Fruit fly (Drosophila melanogaster) whole organism, prepupa: Measurements from ENCODE around the gene NetA.
A peak's percentile ranks its signal among the peaks of the same experiment; 100 is the strongest.

Source experiments
- Blimp-1 ChIP-seq: fragments of 200-800 bp; sonication (Bioruptor generic); optimal IDR thresholded peaks from 3 replicates; lab custom pipeline; 2017; ENCODE audit warnings: missing biosample characterization, missing genetic modification characterization, mild to moderate bottlenecking, moderate library complexity, missing genetic modification reagents
- CG10631 ChIP-seq: fragments of 200-800 bp; sonication (Bioruptor generic); optimal IDR thresholded peaks from 2 replicates; lab custom pipeline; 2016; ENCODE audit warnings: missing biosample characterization, missing genetic modification characterization
- CG10669 ChIP-seq: fragments of 200-800 bp; sonication (Bioruptor generic); optimal IDR thresholded peaks from 3 replicates; lab custom pipeline; 2018; ENCODE audit warnings: missing biosample characterization, mild to moderate bottlenecking, missing genetic modification characterization, moderate library complexity
- CG11294 ChIP-seq: fragments of 200-800 bp; sonication (Bioruptor generic); IDR thresholded peaks from 2 replicates; pipeline ENCODE4 v1.3.6; 2022; ENCODE audit warnings: missing biosample characterization, missing genetic modification characterization
- CG15336 ChIP-seq: fragments of 200-800 bp; sonication (Bioruptor generic); IDR thresholded peaks from 2 replicates; pipeline ENCODE4 v1.3.6; 2022; ENCODE audit warnings: missing biosample characterization, missing genetic modification characterization
- CG1621 ChIP-seq: fragments of 200-800 bp; sonication (Bioruptor generic); optimal IDR thresholded peaks from 3 replicates; lab custom pipeline; 2018; ENCODE audit warnings: missing biosample characterization, mild to moderate bottlenecking, missing genetic modification characterization
- CG16779 ChIP-seq: fragments of 200-800 bp; sonication (Bioruptor generic); optimal IDR thresholded peaks from 3 replicates; lab custom pipeline; 2017; ENCODE audit warnings: missing biosample characterization, mild to moderate bottlenecking, missing genetic modification characterization
- CG3032 ChIP-seq: fragments of 200-800 bp; optimal IDR thresholded peaks from 2 replicates; lab custom pipeline; 2019; ENCODE audit warnings: missing biosample characterization, mild to moderate bottlenecking, missing genetic modification characterization, moderate library complexity
- CG31627 ChIP-seq: fragments of 200-800 bp; sonication (Bioruptor generic); optimal IDR thresholded peaks from 3 replicates; lab custom pipeline; 2016; ENCODE audit warnings: missing biosample characterization, missing genetic modification characterization
- CG32006 ChIP-seq: fragments of 200-800 bp; sonication (Bioruptor generic); optimal IDR thresholded peaks from 3 replicates; lab custom pipeline; 2017; ENCODE audit warnings: missing biosample characterization, mild to moderate bottlenecking, missing genetic modification characterization
- CG34406 ChIP-seq: fragments of 200-800 bp; sonication (Bioruptor generic); optimal IDR thresholded peaks from 3 replicates; lab custom pipeline; 2016; ENCODE audit warnings: missing biosample characterization, missing genetic modification characterization
- CG3919 ChIP-seq: fragments of 200-800 bp; sonication (Bioruptor generic); optimal IDR thresholded peaks from 3 replicates; lab custom pipeline; 2016; ENCODE audit warnings: missing biosample characterization, missing genetic modification characterization
- CG4318 ChIP-seq: fragments of 200-800 bp; sonication (Bioruptor generic); optimal IDR thresholded peaks from 3 replicates; lab custom pipeline; 2017; ENCODE audit warnings: missing biosample characterization, mild to moderate bottlenecking, missing genetic modification characterization
- CG6163 ChIP-seq: fragments of 200-800 bp; sonication (Bioruptor generic); IDR thresholded peaks from 3 replicates; pipeline ENCODE4 v1.3.6; 2022; ENCODE audit warnings: missing biosample characterization, missing genetic modification characterization
- CG6276 ChIP-seq: fragments of 200-800 bp; sonication (Bioruptor generic); optimal IDR thresholded peaks from 2 replicates; lab custom pipeline; 2017; ENCODE audit warnings: missing biosample characterization, mild to moderate bottlenecking, missing genetic modification characterization
- CG6792 ChIP-seq: fragments of 200-800 bp; sonication (Bioruptor generic); optimal IDR thresholded peaks from 3 replicates; lab custom pipeline; 2016; ENCODE audit warnings: missing biosample characterization, missing genetic modification characterization
- CG6854 ChIP-seq: fragments of 200-800 bp; sonication (Bioruptor generic); optimal IDR thresholded peaks from 2 replicates; lab custom pipeline; 2017; ENCODE audit warnings: missing biosample characterization, mild to moderate bottlenecking, missing genetic modification characterization
- CG7368 ChIP-seq: fragments of 200-800 bp; sonication (Bioruptor generic); optimal IDR thresholded peaks from 3 replicates; lab custom pipeline; 2016; ENCODE audit warnings: missing biosample characterization, missing genetic modification characterization
- CG8119 ChIP-seq: fragments of 200-800 bp; sonication (Bioruptor generic); IDR thresholded peaks from 3 replicates; pipeline ENCODE4 v1.3.6; 2022; ENCODE audit warnings: missing biosample characterization, missing genetic modification characterization
- CG8632 ChIP-seq: fragments of 200-800 bp; sonication (Bioruptor generic); optimal IDR thresholded peaks from 3 replicates; lab custom pipeline; 2016; ENCODE audit warnings: missing biosample characterization, missing genetic modification characterization
- CG9139 ChIP-seq: fragments of 200-800 bp; sonication (Bioruptor generic); optimal IDR thresholded peaks from 3 replicates; lab custom pipeline; 2017; ENCODE audit warnings: missing biosample characterization, mild to moderate bottlenecking, missing genetic modification characterization
- Eip75B ChIP-seq: fragments of 200-800 bp; sonication (Bioruptor generic); optimal IDR thresholded peaks from 3 replicates; lab custom pipeline; 2016; ENCODE audit warnings: missing biosample characterization, missing genetic modification characterization
- Eip78C ChIP-seq: fragments of 200-800 bp; sonication (Bioruptor generic); peaks from one replicate; lab custom pipeline; 2016; ENCODE audit warnings: missing biosample characterization, missing genetic modification characterization
- Ets21C ChIP-seq: fragments of 200-800 bp; sonication (Bioruptor generic); optimal IDR thresholded peaks from 3 replicates; lab custom pipeline; 2016; ENCODE audit warnings: missing biosample characterization, missing genetic modification characterization
- Ets96B ChIP-seq: fragments of 200-800 bp; optimal IDR thresholded peaks from 2 replicates; lab custom pipeline; 2019; ENCODE audit warnings: missing biosample characterization, mild to moderate bottlenecking, missing genetic modification characterization, moderate library complexity
- Gug ChIP-seq: fragments of 200-800 bp; sonication (Bioruptor generic); IDR thresholded peaks from 2 replicates; pipeline ENCODE4 v1.3.6; 2022; ENCODE audit warnings: missing biosample characterization, missing genetic modification characterization
- Hr38 ChIP-seq: sonication (Bioruptor generic); optimal IDR thresholded peaks from 2 replicates; lab custom pipeline; 2016; ENCODE audit warnings: missing biosample characterization, missing genetic modification characterization
- Hr39 ChIP-seq: fragments of 200-800 bp; sonication (Bioruptor generic); optimal IDR thresholded peaks from 2 replicates; lab custom pipeline; 2016; ENCODE audit warnings: missing biosample characterization, missing genetic modification characterization
- Hr4 ChIP-seq: fragments of 200-800 bp; sonication (Bioruptor generic); optimal IDR thresholded peaks from 3 replicates; lab custom pipeline; 2016; ENCODE audit warnings: missing biosample characterization, missing genetic modification characterization
- Lpt ChIP-seq: fragments of 200-800 bp; sonication (Bioruptor generic); optimal IDR thresholded peaks from 3 replicates; lab custom pipeline; 2016; ENCODE audit warnings: missing biosample characterization, missing genetic modification characterization
- Met ChIP-seq: fragments of 200-800 bp; sonication (Bioruptor generic); optimal IDR thresholded peaks from 3 replicates; lab custom pipeline; 2016; ENCODE audit warnings: missing biosample characterization, missing genetic modification characterization
- OdsH ChIP-seq: fragments of 200-800 bp; sonication (Bioruptor generic); optimal IDR thresholded peaks from 3 replicates; lab custom pipeline; 2016; ENCODE audit warnings: missing biosample characterization, missing genetic modification characterization
- Sox14 ChIP-seq: fragments of 200-800 bp; sonication (Bioruptor generic); optimal IDR thresholded peaks from 3 replicates; lab custom pipeline; 2016; ENCODE audit warnings: missing biosample characterization, missing genetic modification characterization
- Sox15 ChIP-seq: fragments of 200-800 bp; sonication (Bioruptor generic); optimal IDR thresholded peaks from 3 replicates; lab custom pipeline; 2016; ENCODE audit warnings: missing biosample characterization, missing genetic modification characterization
- achi ChIP-seq: fragments of 200-800 bp; sonication (Bioruptor generic); optimal IDR thresholded peaks from 3 replicates; lab custom pipeline; 2016; ENCODE audit warnings: missing biosample characterization, missing genetic modification characterization
- acj6 ChIP-seq: fragments of 200-800 bp; sonication (Bioruptor generic); optimal IDR thresholded peaks from 3 replicates; lab custom pipeline; 2016; ENCODE audit warnings: missing biosample characterization, missing genetic modification characterization
- cyc ChIP-seq: fragments of 200-800 bp; sonication (Bioruptor generic); optimal IDR thresholded peaks from 3 replicates; lab custom pipeline; 2016; ENCODE audit warnings: missing biosample characterization, missing genetic modification characterization
- dac ChIP-seq: fragments of 200-800 bp; sonication (Bioruptor generic); optimal IDR thresholded peaks from 2 replicates; lab custom pipeline; 2017; ENCODE audit warnings: missing biosample characterization, mild to moderate bottlenecking, missing genetic modification characterization
- dsx ChIP-seq: fragments of 200-800 bp; optimal IDR thresholded peaks from 3 replicates; lab custom pipeline; 2019; ENCODE audit warnings: missing biosample characterization, mild to moderate bottlenecking, missing genetic modification characterization, moderate library complexity; ENCODE audit not compliant: poor library complexity, severe bottlenecking
- eg ChIP-seq: fragments of 200-800 bp; sonication (Bioruptor generic); IDR thresholded peaks from 3 replicates; pipeline ENCODE4 v1.3.6; 2022; ENCODE audit warnings: missing biosample characterization, missing genetic modification characterization
- esn ChIP-seq: fragments of 200-800 bp; sonication (Bioruptor generic); optimal IDR thresholded peaks from 2 replicates; lab custom pipeline; 2016; ENCODE audit warnings: missing biosample characterization, mild to moderate bottlenecking, missing genetic modification characterization, moderate library complexity
- fd59A ChIP-seq: fragments of 200-800 bp; sonication (Bioruptor generic); optimal IDR thresholded peaks from 2 replicates; lab custom pipeline; 2017; ENCODE audit warnings: missing biosample characterization, mild to moderate bottlenecking, missing genetic modification characterization, missing genetic modification reagents
- fkh ChIP-seq: fragments of 200-800 bp; sonication (Bioruptor generic); optimal IDR thresholded peaks from 3 replicates; lab custom pipeline; 2017; ENCODE audit warnings: missing biosample characterization, mild to moderate bottlenecking, missing genetic modification characterization, moderate library complexity
- lz ChIP-seq: fragments of 200-800 bp; sonication (Bioruptor generic); optimal IDR thresholded peaks from 3 replicates; lab custom pipeline; 2016; ENCODE audit warnings: missing biosample characterization, missing genetic modification characterization
- pdm3 ChIP-seq: fragments of 200-800 bp; sonication (Bioruptor generic); optimal IDR thresholded peaks from 3 replicates; lab custom pipeline; 2016; ENCODE audit warnings: missing biosample characterization, missing genetic modification characterization
- salr ChIP-seq, 2 experiments: fragments of 200-800 bp; sonication (Bioruptor generic); optimal IDR thresholded peaks; 3 replicates each; lab custom pipeline; 2016 to 2018; ENCODE audit warnings: missing biosample characterization in 2 of 2, missing genetic modification characterization in 2 of 2, mild to moderate bottlenecking in 1 of 2
- spab ChIP-seq: fragments of 200-800 bp; sonication (Bioruptor generic); optimal IDR thresholded peaks from 2 replicates; lab custom pipeline; 2017; ENCODE audit warnings: missing biosample characterization, mild to moderate bottlenecking, missing genetic modification characterization, missing genetic modification reagents
- ss ChIP-seq, 2 experiments: fragments of 200-800 bp; sonication (Bioruptor generic); optimal IDR thresholded peaks; 2 replicates in 1 of 2; 3 replicates in 1 of 2; lab custom pipeline; 2017 to 2018; ENCODE audit warnings: mild to moderate bottlenecking in 2 of 2, missing biosample characterization in 2 of 2, missing genetic modification characterization in 2 of 2, moderate library complexity in 1 of 2
- topi ChIP-seq: fragments of 200-800 bp; sonication (Bioruptor generic); optimal IDR thresholded peaks from 3 replicates; lab custom pipeline; 2016; ENCODE audit warnings: missing biosample characterization, missing genetic modification characterization
- vri ChIP-seq: fragments of 200-800 bp; sonication (Bioruptor generic); optimal IDR thresholded peaks from 3 replicates; lab custom pipeline; 2016; ENCODE audit warnings: missing biosample characterization, mild to moderate bottlenecking, missing genetic modification characterization

Gene NetA

DNA sequence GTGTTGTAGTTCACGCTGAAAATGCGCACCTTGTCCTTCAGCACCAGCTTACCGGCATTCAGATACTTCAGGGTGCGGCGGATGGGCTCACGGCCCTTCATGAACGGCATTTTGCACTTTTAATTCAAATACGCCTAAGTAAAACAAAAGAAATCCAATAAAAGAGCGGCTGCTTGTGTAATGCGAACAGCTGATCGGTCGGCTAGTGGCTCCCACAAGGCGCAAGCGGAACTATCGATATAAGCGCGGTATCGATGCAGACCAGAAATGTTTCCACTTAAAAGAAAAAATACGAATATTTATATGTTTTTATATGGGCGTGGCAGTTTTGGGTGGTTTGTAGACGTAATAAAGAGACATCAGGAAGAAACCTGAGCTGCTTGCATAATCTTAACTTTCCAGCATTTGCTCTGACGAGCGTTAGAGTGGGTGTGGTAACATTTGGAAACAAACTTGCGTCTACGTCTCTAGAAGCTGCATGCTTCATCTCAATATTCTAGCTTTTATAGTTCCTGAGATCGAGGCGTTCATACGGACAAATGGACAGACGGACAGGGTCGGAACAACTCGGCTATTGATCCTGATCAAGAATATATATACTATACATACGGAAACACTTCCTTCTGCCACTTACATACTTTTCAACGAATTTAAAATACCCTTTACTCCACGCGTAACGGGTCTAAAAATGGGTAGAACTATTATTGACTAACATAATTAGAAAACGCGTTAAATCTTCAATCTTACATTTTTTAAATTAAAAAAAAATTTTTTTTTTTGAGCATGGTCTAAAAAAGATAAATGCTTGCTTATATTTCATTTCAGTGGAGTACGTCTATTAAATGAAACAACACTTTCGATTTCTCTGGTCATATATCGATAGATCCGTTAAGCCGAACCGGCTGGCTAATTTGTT lies 70.7 kb downstream of the NetA start, which contains the start of the genes mRpS25 and nmdyn-D6:
mRpS25 (minus strand) TSS at position 199 of the 916 bp plus-strand sequence.
nmdyn-D6 (plus strand) TSS at position 894 of the 916 bp plus-strand sequence.
- TF ChIP-seq CG8632 (GFP tag; lab: Kevin White, UChicago) (no peak), CG10669 (peak; percentile 6), Sox14 (peak; percentile 3), Hr4 (peak; percentile 52), CG10631 (GFP tag; lab: Kevin White, UChicago) (peak; percentile 64), OdsH (peak; percentile 53), Blimp-1 (GFP tag; lab: Kevin White, UChicago) (peak; percentile 60), Ets21C (GFP tag; lab: Kevin White, UChicago) (no peak), CG1621 (tag; lab: Kevin White, UChicago) (no peak), Ets96B (tag; lab: Kevin White, UChicago) (peak; percentile 23), CG11294 (GFP tag; lab: Robert Waterston, UW) (no peak), dac (no peak), eg (peak; percentile 44; the same call in 1 of the 3 replicates), CG6163 (GFP tag; lab: Robert Waterston, UW) (0 out of 3 replicates have a peak, but pooled peaks have one; percentile 48), CG3919 (peak; percentile 21), dsx (GFP tag; lab: Kevin White, UChicago) (no peak), CG6854 (GFP tag; lab: Kevin White, UChicago) (no peak), pdm3 (GFP tag; lab: Kevin White, UChicago) (peak; percentile 44), CG8119 (GFP tag; lab: Robert Waterston, UW) (peak; percentile 32; the same call in 1 of the 3 replicates), acj6 (GFP tag; lab: Kevin White, UChicago) (peak; percentile 33), fd59A (peak; percentile 24), salr (GFP tag; optimal IDR thresholded peaks at IDR 0.05; lab: Kevin White, UChicago) (peak in 1 of 2 experiments; percentile 43), CG4318 (peak; percentile 52), spab (GFP tag; lab: Kevin White, UChicago) (no peak), CG32006 (GFP tag; lab: Kevin White, UChicago) (peak; percentile 65), Eip75B (GFP tag; lab: Kevin White, UChicago) (peak; percentile 18), CG7368 (GFP tag; lab: Kevin White, UChicago) (no peak), esn (GFP tag; lab: Kevin White, UChicago) (peak; percentile 48), CG16779 (tag; lab: Kevin White, UChicago) (no peak), Eip78C (GFP tag; lab: Kevin White, UChicago) (peak; percentile 68), achi (GFP tag; lab: Kevin White, UChicago) (peak; percentile 11), CG34406 (GFP tag; lab: Kevin White, UChicago) (peak; percentile 22), lz (GFP tag; lab: Kevin White, UChicago) (peak; percentile 46), topi (GFP tag; lab: Kevin White, UChicago) (peak; percentile 45), CG6276 (GFP tag; lab: Kevin White, UChicago) (peak; percentile 5), Hr39 (GFP tag; lab: Kevin White, UChicago) (peak; percentile 41), Gug (0 out of 2 replicates have a peak, but pooled peaks have one; percentile 31), vri (GFP tag; lab: Kevin White, UChicago) (no peak), Hr38 (no peak), Sox15 (GFP tag; lab: Kevin White, UChicago) (peak; percentile 37), CG31627 (GFP tag; lab: Kevin White, UChicago) (peak; percentile 43), cyc (GFP tag; lab: Kevin White, UChicago) (peak; percentile 53), fkh (no peak), CG15336 (peak; percentile 36), Lpt (no peak), ss (GFP tag; optimal IDR thresholded peaks at IDR 0.05; lab: Kevin White, UChicago) (no peak), CG9139 (GFP tag; lab: Kevin White, UChicago) (no peak), CG6792 (GFP tag; lab: Kevin White, UChicago) (no peak), CG3032 (tag; lab: Kevin White, UChicago) (peak; percentile 10), Met (GFP tag; lab: Kevin White, UChicago) (peak; percentile 29)
